Fruit fly (Drosophila melanogaster) whole organism, embryonic: ENCODE results near the gene 14-3-3epsilon.
A peak's percentile ranks its signal among the peaks of the same experiment; 100 is the strongest.

Source experiments
- Asciz ChIP-seq: fragments of 200-800 bp; sonication (Bioruptor generic); optimal IDR thresholded peaks from 2 replicates; lab custom pipeline; 2017; ENCODE audit warnings: missing biosample characterization, mild to moderate bottlenecking, missing genetic modification characterization, missing genetic modification reagents
- Atf-2 ChIP-seq: fragments of 200-800 bp; sonication (Bioruptor generic); optimal IDR thresholded peaks from 2 replicates; lab custom pipeline; 2016; ENCODE audit warnings: missing biosample characterization, missing genetic modification characterization
- B-H1 ChIP-seq: fragments of 200-800 bp; sonication (Bioruptor generic); IDR thresholded peaks from 3 replicates; pipeline ENCODE4 v1.3.6; 2022; ENCODE audit warnings: missing biosample characterization, missing genetic modification characterization
- CG10543 ChIP-seq: fragments of 200-800 bp; sonication (Bioruptor generic); optimal IDR thresholded peaks from 3 replicates; lab custom pipeline; 2017; ENCODE audit warnings: missing biosample characterization, mild to moderate bottlenecking, missing genetic modification characterization, moderate library complexity
- CG11398 ChIP-seq: fragments of 200-800 bp; sonication (Bioruptor generic); optimal IDR thresholded peaks from 2 replicates; lab custom pipeline; 2016; ENCODE audit warnings: missing biosample characterization, missing genetic modification characterization
- CG12744 ChIP-seq: fragments of 200-800 bp; sonication (Bioruptor generic); optimal IDR thresholded peaks from 2 replicates; lab custom pipeline; 2016; ENCODE audit warnings: missing biosample characterization, missing genetic modification characterization
- CG13624 ChIP-seq: fragments of 200-800 bp; sonication (Bioruptor generic); optimal IDR thresholded peaks from 2 replicates; lab custom pipeline; 2016; ENCODE audit warnings: missing biosample characterization, missing genetic modification characterization
- CG14667 ChIP-seq: fragments of 200-800 bp; sonication (Bioruptor generic); IDR thresholded peaks from 2 replicates; pipeline ENCODE4 v1.3.6; 2022; ENCODE audit warnings: missing biosample characterization, missing genetic modification characterization
- CG1529 ChIP-seq: fragments of 200-800 bp; sonication (Bioruptor generic); optimal IDR thresholded peaks from 3 replicates; lab custom pipeline; 2018; ENCODE audit warnings: missing biosample characterization, missing genetic modification characterization
- CG16779 ChIP-seq: fragments of 200-800 bp; sonication (Bioruptor generic); IDR thresholded peaks from 2 replicates; pipeline ENCODE4 v1.3.6; 2022; ENCODE audit warnings: missing biosample characterization, missing genetic modification characterization
- CG17912 ChIP-seq: fragments of 200-800 bp; sonication (Bioruptor generic); optimal IDR thresholded peaks from 2 replicates; lab custom pipeline; 2018; ENCODE audit warnings: missing biosample characterization, mild to moderate bottlenecking, missing genetic modification characterization
- CG18619 ChIP-seq: fragments of 200-800 bp; sonication (Bioruptor generic); optimal IDR thresholded peaks from 3 replicates; lab custom pipeline; 2017; ENCODE audit warnings: missing biosample characterization, mild to moderate bottlenecking, missing genetic modification characterization
- CG2199 ChIP-seq: fragments of 200-800 bp; sonication (Bioruptor generic); IDR thresholded peaks from 3 replicates; pipeline ENCODE4 v1.3.6; 2022; ENCODE audit warnings: missing biosample characterization, missing genetic modification characterization
- CG2875 ChIP-seq: fragments of 200-800 bp; sonication (Bioruptor generic); optimal IDR thresholded peaks from 2 replicates; lab custom pipeline; 2017; ENCODE audit warnings: missing biosample characterization, mild to moderate bottlenecking, missing genetic modification characterization, missing genetic modification reagents
- CG31388 ChIP-seq: fragments of 200-800 bp; sonication (Bioruptor generic); optimal IDR thresholded peaks from 2 replicates; lab custom pipeline; 2016; ENCODE audit warnings: missing biosample characterization, missing genetic modification characterization
- CG33213 ChIP-seq: fragments of 200-800 bp; sonication (Bioruptor generic); optimal IDR thresholded peaks from 3 replicates; lab custom pipeline; 2016; ENCODE audit warnings: missing biosample characterization, missing genetic modification characterization
- CG3726 ChIP-seq: fragments of 200-800 bp; sonication (Bioruptor generic); IDR thresholded peaks from 3 replicates; pipeline ENCODE4, ENCODE4 v1.3.6; 2022; ENCODE audit warnings: missing biosample characterization, missing genetic modification characterization
- CG3838 ChIP-seq: fragments of 200-800 bp; sonication (Bioruptor generic); optimal IDR thresholded peaks from 3 replicates; lab custom pipeline; 2016; ENCODE audit warnings: missing biosample characterization, missing genetic modification characterization
- CG6254 ChIP-seq: fragments of 200-800 bp; sonication (Bioruptor generic); optimal IDR thresholded peaks from 3 replicates; lab custom pipeline; 2017; ENCODE audit warnings: mild to moderate bottlenecking, missing biosample characterization, missing genetic modification reagents, missing genetic modification characterization
- CG7786 ChIP-seq: fragments of 200-800 bp; sonication (Bioruptor generic); optimal IDR thresholded peaks from 2 replicates; lab custom pipeline; 2016; ENCODE audit warnings: missing biosample characterization, missing genetic modification characterization
- CkIIα-i1 ChIP-seq: fragments of 200-800 bp; sonication (Bioruptor generic); IDR thresholded peaks from 2 replicates; pipeline ENCODE4 v1.3.6; 2022; ENCODE audit warnings: missing biosample characterization, missing genetic modification characterization
- Deaf1 ChIP-seq: fragments of 200-800 bp; optimal IDR thresholded peaks from 3 replicates; lab custom pipeline; 2019; ENCODE audit warnings: missing biosample characterization, mild to moderate bottlenecking, missing genetic modification characterization, moderate library complexity
- Drgx ChIP-seq: fragments of 200-800 bp; sonication (Bioruptor generic); IDR thresholded peaks from 2 replicates; pipeline ENCODE4 v1.3.6; 2022; ENCODE audit warnings: missing biosample characterization, missing genetic modification characterization
- Fer1 ChIP-seq: fragments of 200-800 bp; sonication (Bioruptor generic); optimal IDR thresholded peaks from 2 replicates; lab custom pipeline; 2017; ENCODE audit warnings: missing biosample characterization, mild to moderate bottlenecking, missing genetic modification characterization
- Gsc ChIP-seq: fragments of 200-800 bp; sonication (Bioruptor generic); IDR thresholded peaks from 2 replicates; pipeline ENCODE4 v1.3.6; 2022; ENCODE audit warnings: missing biosample characterization, missing genetic modification characterization
- HLH4C ChIP-seq: fragments of 200-800 bp; sonication (Bioruptor generic); IDR thresholded peaks from 3 replicates; pipeline ENCODE4 v1.3.6; 2022; ENCODE audit warnings: missing biosample characterization, missing genetic modification characterization; ENCODE audit not compliant: partially characterized antibody
- Hr51 ChIP-seq, 2 experiments: fragments of 200-800 bp; sonication (Bioruptor generic); optimal IDR thresholded peaks; 2 replicates in 1 of 2; 3 replicates in 1 of 2; lab custom pipeline; 2016 to 2018; ENCODE audit warnings: missing biosample characterization in 2 of 2, missing genetic modification characterization in 2 of 2, mild to moderate bottlenecking in 1 of 2, moderate library complexity in 1 of 2
- NfI ChIP-seq: fragments of 200-800 bp; sonication (Bioruptor generic); optimal IDR thresholded peaks from 3 replicates; lab custom pipeline; 2018; ENCODE audit warnings: missing biosample characterization, mild to moderate bottlenecking, missing genetic modification characterization, moderate library complexity
- Poxn ChIP-seq: fragments of 200-800 bp; sonication (Bioruptor generic); IDR thresholded peaks from 2 replicates; pipeline ENCODE4 v1.3.6; 2022; ENCODE audit warnings: missing biosample characterization, missing genetic modification characterization
- Scr ChIP-seq: fragments of 200-800 bp; sonication (Bioruptor generic); IDR thresholded peaks from 2 replicates; pipeline ENCODE4 v1.3.6; 2022; ENCODE audit warnings: missing biosample characterization, missing genetic modification characterization; ENCODE audit not compliant: partially characterized antibody
- Trl ChIP-seq, 3 experiments: fragments of >200 bp in 2 of 3; fragments of 200-800 bp in 1 of 3; sonication (Bioruptor generic) in 1 of 3; optimal IDR thresholded peaks; 2 replicates in 1 of 3; 3 replicates in 2 of 3; lab custom pipeline; 2016 to 2017; ENCODE audit warnings: missing biosample characterization in 1 of 3, missing genetic modification characterization in 1 of 3
- az2 ChIP-seq: fragments of 200-800 bp; sonication (Bioruptor generic); optimal IDR thresholded peaks from 3 replicates; lab custom pipeline; 2016; ENCODE audit warnings: missing biosample characterization, missing genetic modification characterization
- cato ChIP-seq: fragments of 200-800 bp; sonication (Bioruptor generic); optimal IDR thresholded peaks from 2 replicates; lab custom pipeline; 2016; ENCODE audit warnings: missing biosample characterization, missing genetic modification characterization, borderline replicate concordance
- caup ChIP-seq: fragments of 200-800 bp; sonication (Bioruptor generic); optimal IDR thresholded peaks from 3 replicates; lab custom pipeline; 2017; ENCODE audit warnings: missing biosample characterization, mild to moderate bottlenecking, missing genetic modification characterization, moderate library complexity; ENCODE audit not compliant: severe bottlenecking
- crp ChIP-seq, 2 experiments: fragments of 200-800 bp; sonication (Bioruptor generic); optimal IDR thresholded peaks; 2 replicates in 1 of 2; 3 replicates in 1 of 2; lab custom pipeline; 2017; ENCODE audit warnings: missing biosample characterization in 2 of 2, missing genetic modification characterization in 2 of 2, mild to moderate bottlenecking in 1 of 2, moderate library complexity in 1 of 2
- dpn ChIP-seq, 2 experiments: fragments of 200-800 bp; sonication (Bioruptor generic); optimal IDR thresholded peaks; 3 replicates each; lab custom pipeline; 2016; ENCODE audit warnings: missing biosample characterization in 2 of 2, missing genetic modification characterization in 2 of 2
- ems ChIP-seq: fragments of 200-800 bp; sonication (Bioruptor generic); optimal IDR thresholded peaks from 3 replicates; lab custom pipeline; 2016; ENCODE audit warnings: missing biosample characterization, missing genetic modification characterization
- esg ChIP-seq: fragments of 200-800 bp; sonication (Bioruptor generic); conservative IDR thresholded peaks from 2 replicates; pipeline ENCODE4 v1.3.6; 2022; ENCODE audit warnings: missing biosample characterization, missing genetic modification characterization
- fru ChIP-seq: fragments of >200 bp; optimal IDR thresholded peaks from 2 replicates; lab custom pipeline; 2017
- gce ChIP-seq: fragments of 200-800 bp; sonication (Bioruptor generic); IDR thresholded peaks from 3 replicates; pipeline ENCODE4 v1.3.6; 2022; ENCODE audit warnings: missing biosample characterization, missing genetic modification characterization
- jigr1 ChIP-seq: fragments of 200-800 bp; sonication (Bioruptor generic); IDR thresholded peaks from 3 replicates; pipeline ENCODE4 v1.3.6; 2022; ENCODE audit warnings: missing biosample characterization, missing genetic modification characterization
- kay ChIP-seq: fragments of 200-800 bp; sonication (Bioruptor generic); optimal IDR thresholded peaks from 2 replicates; lab custom pipeline; 2016; ENCODE audit warnings: missing biosample characterization, missing genetic modification characterization
- nau ChIP-seq: fragments of 200-800 bp; sonication (Bioruptor generic); optimal IDR thresholded peaks from 3 replicates; lab custom pipeline; 2017; ENCODE audit warnings: missing biosample characterization, mild to moderate bottlenecking, missing genetic modification characterization, missing genetic modification reagents
- pum ChIP-seq: fragments of 200-800 bp; sonication (Bioruptor generic); optimal IDR thresholded peaks from 2 replicates; lab custom pipeline; 2016; ENCODE audit warnings: missing biosample characterization, missing genetic modification characterization
- pzg ChIP-seq: fragments of 200-800 bp; sonication (Bioruptor generic); optimal IDR thresholded peaks from 3 replicates; lab custom pipeline; 2018; ENCODE audit warnings: missing biosample characterization, mild to moderate bottlenecking, missing genetic modification characterization, moderate library complexity
- sens ChIP-seq: fragments of 200-800 bp; sonication (Bioruptor generic); peaks from one replicate; lab custom pipeline; 2016; ENCODE audit warnings: missing biosample characterization, missing genetic modification characterization
- sqz ChIP-seq: fragments of 200-800 bp; sonication (Bioruptor generic); optimal IDR thresholded peaks from 3 replicates; lab custom pipeline; 2018; ENCODE audit warnings: missing biosample characterization, mild to moderate bottlenecking, missing genetic modification characterization
- tna ChIP-seq: fragments of 200-800 bp; sonication (Bioruptor generic); IDR thresholded peaks from 2 replicates; pipeline ENCODE4 v1.3.6; 2022; ENCODE audit warnings: missing biosample characterization, missing genetic modification characterization; ENCODE audit not compliant: partially characterized antibody
- tx ChIP-seq: fragments of 200-800 bp; sonication (Bioruptor generic); optimal IDR thresholded peaks from 2 replicates; lab custom pipeline; 2016; ENCODE audit warnings: missing biosample characterization, missing genetic modification characterization
- zf30C ChIP-seq: fragments of 200-800 bp; sonication (Bioruptor generic); optimal IDR thresholded peaks from 3 replicates; lab custom pipeline; 2018; ENCODE audit warnings: missing biosample characterization, mild to moderate bottlenecking, missing genetic modification characterization

Gene 14-3-3epsilon

dm6 chr3R:18298900-18299321, 56.6 kb downstream of the 14-3-3epsilon start, which contains the start of gene Dlc90F (continued):
- TF ChIP-seq CG14667 (GFP tag; lab: Robert Waterston, UW) (peak; percentile 77), CG1529 (GFP tag; lab: Kevin White, UChicago) (peak; percentile 40), nau (GFP tag; lab: Kevin White, UChicago) (no peak), CG33213 (GFP tag; lab: Kevin White, UChicago) (peak; percentile 86), CG17912 (GFP tag; lab: Kevin White, UChicago) (peak; percentile 11), dpn (GFP tag; optimal IDR thresholded peaks at IDR 0.05; lab: Kevin White, UChicago) (peak; percentile 76 to 85), CG16779 (GFP tag; lab: Robert Waterston, UW) (no peak), CG11398 (GFP tag; lab: Kevin White, UChicago) (no peak), pzg (GFP tag; lab: Kevin White, UChicago) (peak; percentile 84), ems (GFP tag; lab: Kevin White, UChicago) (no peak), B-H1 (peak; percentile 64; the same call in 2 of the 3 replicates), pum (peak; percentile 77), esg (GFP tag; lab: Robert Waterston, UW) (peak; percentile 84), Trl (optimal IDR thresholded peaks at IDR 0.05; lab: Kevin White, UChicago) (no peak), Trl (GFP tag; optimal IDR thresholded peaks at IDR 0.05; lab: Kevin White, UChicago) (peak; percentile 71), caup (GFP tag; lab: Kevin White, UChicago) (peak; percentile 49), crp (GFP tag; optimal IDR thresholded peaks at IDR 0.05; lab: Kevin White, UChicago) (peak in 1 of 2 experiments; percentile 44), jigr1 (GFP tag; lab: Robert Waterston, UW) (peak; percentile 69; the same call in 1 of the 3 replicates), CG7786 (GFP tag; lab: Kevin White, UChicago) (peak; percentile 77), Asciz (peak; percentile 12), tx (peak; percentile 73), Atf-2 (GFP tag; lab: Kevin White, UChicago) (peak; percentile 82), fru (no peak), CG3726 (GFP tag; lab: Robert Waterston, UW) (peak; percentile 72; the same call in 1 of the 3 replicates), CG12744 (GFP tag; lab: Kevin White, UChicago) (peak; percentile 64), az2 (GFP tag; lab: Kevin White, UChicago) (peak; percentile 78), zf30C (GFP tag; lab: Kevin White, UChicago) (no peak), CG6254 (GFP tag; lab: Kevin White, UChicago) (no peak), CkIIα-i1 (GFP tag; lab: Robert Waterston, UW) (no peak), gce (GFP tag; lab: Robert Waterston, UW) (no peak; the same call in 2 of the 3 replicates), Scr (GFP tag; lab: Robert Waterston, UW) (peak; percentile 69), CG31388 (GFP tag; lab: Kevin White, UChicago) (peak; percentile 38), Fer1 (GFP tag; lab: Kevin White, UChicago) (no peak), Drgx (GFP tag; lab: Robert Waterston, UW) (peak; percentile 68), kay (GFP tag; lab: Kevin White, UChicago) (peak; percentile 88), CG13624 (GFP tag; lab: Kevin White, UChicago) (peak; percentile 88), Gsc (GFP tag; lab: Robert Waterston, UW) (no peak), tna (GFP tag; lab: Robert Waterston, UW) (no peak), NfI (GFP tag; lab: Kevin White, UChicago) (peak; percentile 80), cato (GFP tag; lab: Kevin White, UChicago) (peak; percentile 67), CG3838 (GFP tag; lab: Kevin White, UChicago) (peak; percentile 31), Hr51 (GFP tag; optimal IDR thresholded peaks at IDR 0.05; lab: Kevin White, UChicago) (peak in 1 of 2 experiments; percentile 84), HLH4C (no peak), CG10543 (GFP tag; lab: Kevin White, UChicago) (peak; percentile 50), CG2199 (GFP tag; lab: Robert Waterston, UW) (0 out of 3 replicates have a peak, but pooled peaks have one; percentile 51), Poxn (no peak), CG18619 (peak; percentile 78), Deaf1 (peak; percentile 26), sqz (GFP tag; lab: Kevin White, UChicago) (no peak), sens (GFP tag; lab: Kevin White, UChicago) (peak; percentile 96), CG2875 (GFP tag; lab: Kevin White, UChicago) (no peak)
